Fruit fly (Drosophila melanogaster) whole organism, embryonic: ENCODE measurements around the gene Ugt301D1.

Experiments used
- Abd-B ChIP-seq: fragments of 200-800 bp; sonication (Bioruptor generic); optimal IDR thresholded peaks from 2 replicates; lab custom pipeline; 2018; ENCODE audit warnings: missing biosample characterization, mild to moderate bottlenecking, missing genetic modification characterization, moderate library complexity
- Atf-2 ChIP-seq: fragments of 200-800 bp; sonication (Bioruptor generic); optimal IDR thresholded peaks from 2 replicates; lab custom pipeline; 2016; ENCODE audit warnings: missing biosample characterization, missing genetic modification characterization
- CG11398 ChIP-seq: fragments of 200-800 bp; sonication (Bioruptor generic); optimal IDR thresholded peaks from 2 replicates; lab custom pipeline; 2016; ENCODE audit warnings: missing biosample characterization, missing genetic modification characterization
- CG15073 ChIP-seq: fragments of 200-800 bp; sonication (Bioruptor generic); optimal IDR thresholded peaks from 2 replicates; lab custom pipeline; 2016; ENCODE audit warnings: missing biosample characterization, missing genetic modification characterization
- CG8478 ChIP-seq: fragments of >200 bp; optimal IDR thresholded peaks from 2 replicates; lab custom pipeline; 2018
- cas ChIP-seq: fragments of 200-800 bp; sonication (Bioruptor generic); IDR thresholded peaks from 2 replicates; pipeline ENCODE4 v1.3.6; 2022; ENCODE audit warnings: missing biosample characterization, missing genetic modification characterization
- croc ChIP-seq: fragments of 200-800 bp; sonication (Bioruptor generic); conservative IDR thresholded peaks from 3 replicates; pipeline ENCODE4 v1.3.6; 2022; ENCODE audit warnings: missing biosample characterization, missing genetic modification characterization
- lola ChIP-seq, 3 experiments: fragments of >200 bp in 2 of 3; fragments of 200-800 bp in 1 of 3; sonication (Bioruptor generic) in 1 of 3; optimal IDR thresholded peaks; 2 replicates each; lab custom pipeline; 2017 to 2019; ENCODE audit warnings: missing biosample characterization in 3 of 3, missing genetic modification characterization in 3 of 3, mild to moderate bottlenecking in 1 of 3, moderate library complexity in 1 of 3
- ro ChIP-seq: fragments of 200-800 bp; sonication (Bioruptor generic); IDR thresholded peaks from 2 replicates; pipeline ENCODE4 v1.3.6; 2022; ENCODE audit warnings: missing biosample characterization, missing genetic modification characterization
- run ChIP-seq: fragments of 200-800 bp; sonication (Bioruptor generic); optimal IDR thresholded peaks from 3 replicates; lab custom pipeline; 2018; ENCODE audit warnings: missing biosample characterization, mild to moderate bottlenecking, missing genetic modification characterization

- TF ChIP-seq run (no peak), Abd-B (no peak), CG15073 (no peak), CG8478 (lab: Kevin White, UChicago) (no peak), cas (GFP tag; lab: Robert Waterston, UW) (no peak), lola (GFP tag; optimal IDR thresholded peaks at IDR 0.05; lab: Kevin White, UChicago) (no peak), ro (GFP tag; lab: Robert Waterston, UW) (no peak), croc (no peak), CG11398 (GFP tag; lab: Kevin White, UChicago) (no peak), Atf-2 (GFP tag; lab: Kevin White, UChicago) (no peak)
Measured at dm6 chr2L:18469544-18470109, 39.7 kb upstream of the Ugt301D1 start.
